Worm (Caenorhabditis elegans): ENCODE measurements around the gene klp-4.

The klp-4 gene

ce11 chrX:3181870-3182269, 3.4 kb upstream of the klp-4 start:
- no peak for TF ChIP-seq ztf-4 (tag; optimal IDR thresholded peaks at IDR 0.05)
- TF ChIP-seq elt-2 (tag; optimal IDR thresholded peaks at IDR 0.05): peak; percentile 76
- no peak for TF ChIP-seq lsy-12 (tag; optimal IDR thresholded peaks at IDR 0.05)
- TF ChIP-seq pqm-1 (tag; optimal IDR thresholded peaks at IDR 0.05): peak; percentile 43
- TF ChIP-seq hmg-11 (tag; optimal IDR thresholded peaks at IDR 0.05): no peak
- TF ChIP-seq pha-4 (tag; optimal IDR thresholded peaks at IDR 0.05): no peak
- TF ChIP-seq nhr-11 (tag; optimal IDR thresholded peaks at IDR 0.05): no peak
- no peak for TF ChIP-seq eor-1 (tag; optimal IDR thresholded peaks at IDR 0.05)

ce11 chrX:3181376-3181775, 2.9 kb upstream of the klp-4 start:
- TF ChIP-seq mml-1 (tag; optimal IDR thresholded peaks at IDR 0.05): no peak
- TF ChIP-seq fkh-10 (GFP tag; optimal IDR thresholded peaks at IDR 0.05): peak; percentile 40
- TF ChIP-seq hmg-11 (tag; optimal IDR thresholded peaks at IDR 0.05): peak; percentile 8
- no peak for TF ChIP-seq ama-1 (optimal IDR thresholded peaks at IDR 0.05)

ce11 chrX:3176728-3177127, 1.8 kb downstream of the klp-4 start:
- TF ChIP-seq elt-1 (tag; optimal IDR thresholded peaks at IDR 0.05): no peak

- TF ChIP-seq nhr-25 (tag; optimal IDR thresholded peaks at IDR 0.05) (no peak), nhr-76 (tag; optimal IDR thresholded peaks at IDR 0.05) (no peak), nhr-77 (tag; optimal IDR thresholded peaks at IDR 0.05) (no peak), ceh-28 (tag; optimal IDR thresholded peaks at IDR 0.05) (no peak), unc-62 (GFP tag; optimal IDR thresholded peaks at IDR 0.05) (no peak), lin-15B (tag; optimal IDR thresholded peaks at IDR 0.05) (no peak), sea-2 (GFP tag; optimal IDR thresholded peaks at IDR 0.05) (no peak), nhr-43 (tag; optimal IDR thresholded peaks at IDR 0.05; ENCODE audit: poor library complexity, severe bottlenecking) (no peak), mdl-1 (tag; optimal IDR thresholded peaks at IDR 0.05) (no peak)
These were observed 8.0 kb downstream of the klp-4 start, which contains the start of gene C15C7.6 for ce11 chrX:3170456-3170855. Gene C15C7.6 (minus strand): TSS chrX:3170556.

- TF ChIP-seq elt-3 (tag; optimal IDR thresholded peaks at IDR 0.05) (no peak), ama-1 (optimal IDR thresholded peaks at IDR 0.05) (no peak), nhr-28 (tag; optimal IDR thresholded peaks at IDR 0.05) (no peak), nfya-1 (tag; optimal IDR thresholded peaks at IDR 0.05; ENCODE audit: insufficient read depth) (no peak), daf-12 (tag; optimal IDR thresholded peaks at IDR 0.05) (no peak), nhr-43 (tag; optimal IDR thresholded peaks at IDR 0.05; ENCODE audit: poor library complexity, severe bottlenecking) (no peak), nhr-237 (tag; optimal IDR thresholded peaks at IDR 0.05) (no peak), pqm-1 (tag; optimal IDR thresholded peaks at IDR 0.05) (peak; percentile 29), ceh-28 (tag; optimal IDR thresholded peaks at IDR 0.05) (no peak), sea-2 (GFP tag; optimal IDR thresholded peaks at IDR 0.05) (no peak), elt-2 (tag; optimal IDR thresholded peaks at IDR 0.05) (peak; percentile 61), ZK546.5 (tag; optimal IDR thresholded peaks at IDR 0.05) (no peak), skn-1 (tag; optimal IDR thresholded peaks at IDR 0.05) (no peak), ztf-4 (tag; optimal IDR thresholded peaks at IDR 0.05) (no peak), fkh-2 (tag; optimal IDR thresholded peaks at IDR 0.05) (no peak)
These were observed 12.9 kb downstream of the klp-4 start, which contains the start of gene pfut-1 for ce11 chrX:3165569-3165968. Gene pfut-1 (plus strand): TSS chrX:3165826.

- no peak for TF ChIP-seq unc-39 (tag; optimal IDR thresholded peaks at IDR 0.05)
- no peak for TF ChIP-seq nhr-25 (tag; optimal IDR thresholded peaks at IDR 0.05)
- TF ChIP-seq elt-2 (tag; optimal IDR thresholded peaks at IDR 0.05): peak; percentile 56
- TF ChIP-seq ceh-82 (tag; optimal IDR thresholded peaks at IDR 0.05): no peak
- TF ChIP-seq unc-62 (GFP tag; optimal IDR thresholded peaks at IDR 0.05): no peak
- no peak for TF ChIP-seq elt-3 (tag; optimal IDR thresholded peaks at IDR 0.05)
- peak; percentile 72 for TF ChIP-seq elt-1 (tag; optimal IDR thresholded peaks at IDR 0.05)
These were observed 14.4 kb downstream of the klp-4 start, which contains the start of gene syx-6 for ce11 chrX:3163972-3164575. Gene syx-6 (plus strand): TSS chrX:3164525.

Measured in whole organism, L3 larva.